Worm (Caenorhabditis elegans) whole organism, late embryonic: ENCODE data around the gene zmp-3.

Source experiments
- C38D4.7 ChIP-seq: fragments of 200-800 bp; sonication (Bioruptor generic); optimal IDR thresholded peaks from 2 replicates; lab custom pipeline; 2018; ENCODE audit warnings: mild to moderate bottlenecking, missing genetic modification characterization, moderate library complexity, missing compliant biosample characterization
- F13H6.1 ChIP-seq: sonication (generic microtip); optimal IDR thresholded peaks from 2 replicates; lab custom pipeline; 2016; ENCODE audit warnings: missing genetic modification characterization, missing compliant biosample characterization
- ahr-1 ChIP-seq: sonication (generic microtip); optimal IDR thresholded peaks from 2 replicates; lab custom pipeline; 2016; ENCODE audit warnings: missing genetic modification characterization, missing compliant biosample characterization
- ama-1 ChIP-seq: fragments of 150-350 bp; optimal IDR thresholded peaks from 2 replicates; lab custom pipeline; 2014
- ceh-18 ChIP-seq: sonication (generic microtip); optimal IDR thresholded peaks from 2 replicates; lab custom pipeline; 2016; ENCODE audit warnings: missing genetic modification characterization, missing compliant biosample characterization
- ceh-30 ChIP-seq: fragments of 150-350 bp; optimal IDR thresholded peaks from 2 replicates; lab custom pipeline; 2014; ENCODE audit warnings: missing biosample characterization, missing genetic modification characterization
- ceh-9 ChIP-seq: sonication (generic microtip); optimal IDR thresholded peaks from 2 replicates; lab custom pipeline; 2016; ENCODE audit warnings: mild to moderate bottlenecking, missing genetic modification characterization, inconsistent platforms, missing compliant biosample characterization
- ets-4 ChIP-seq: sonication (generic microtip); optimal IDR thresholded peaks from 2 replicates; lab custom pipeline; 2016; ENCODE audit warnings: missing genetic modification characterization, missing compliant biosample characterization
- hlh-15 ChIP-seq: sonication (generic microtip); optimal IDR thresholded peaks from 2 replicates; lab custom pipeline; 2016; ENCODE audit warnings: missing genetic modification characterization, missing compliant biosample characterization
- hlh-30 ChIP-seq: sonication (generic microtip); optimal IDR thresholded peaks from 2 replicates; lab custom pipeline; 2017; ENCODE audit warnings: antibody characterized with exemption, missing genetic modification characterization, missing compliant biosample characterization; ENCODE audit not compliant: insufficient read depth
- lim-6 ChIP-seq: sonication (generic microtip); optimal IDR thresholded peaks from 2 replicates; lab custom pipeline; 2016; ENCODE audit warnings: missing genetic modification characterization, missing compliant biosample characterization
- mec-3 ChIP-seq: sonication (generic microtip); optimal IDR thresholded peaks from 2 replicates; lab custom pipeline; 2016; ENCODE audit warnings: borderline replicate concordance, missing genetic modification characterization, missing compliant biosample characterization
- rnt-1 ChIP-seq: sonication (generic microtip); optimal IDR thresholded peaks from 2 replicates; lab custom pipeline; 2016; ENCODE audit warnings: missing genetic modification characterization, missing compliant biosample characterization
- ttx-3 ChIP-seq: sonication (generic microtip); optimal IDR thresholded peaks from 2 replicates; lab custom pipeline; 2016; ENCODE audit warnings: missing genetic modification reagents, missing genetic modification characterization, missing compliant biosample characterization
- unc-42 ChIP-seq: sonication (generic microtip); optimal IDR thresholded peaks from 2 replicates; lab custom pipeline; 2016; ENCODE audit warnings: missing genotype, missing genetic modification characterization, missing compliant biosample characterization
- unc-86 ChIP-seq: sonication (generic microtip); optimal IDR thresholded peaks from 2 replicates; lab custom pipeline; 2016; ENCODE audit warnings: missing genetic modification characterization, missing compliant biosample characterization

The zmp-3 gene

DNA sequence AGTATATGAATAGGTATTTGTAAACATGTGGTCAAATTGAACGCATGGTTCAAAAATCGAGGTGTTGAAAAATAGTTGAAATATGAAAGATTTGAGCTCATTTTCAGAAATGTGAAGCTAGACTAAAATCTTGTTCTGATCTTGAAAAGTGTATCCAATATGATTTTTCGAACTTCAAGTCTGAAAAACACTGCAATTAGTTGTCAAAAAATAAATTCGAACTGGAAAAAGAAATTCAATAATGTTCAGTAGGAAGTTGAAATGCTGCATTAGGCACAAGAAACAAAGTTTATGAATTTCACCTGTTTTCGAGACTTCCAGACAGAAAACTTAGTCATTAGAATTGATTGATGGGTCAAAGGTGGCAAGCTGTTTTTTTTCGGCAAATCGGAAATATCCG lies 47.9 kb downstream of the zmp-3 start, which contains the start of gene srh-270:
srh-270 (minus strand) TSS at position 101 of the 400 bp plus-strand sequence.
- TF ChIP-seq ceh-18 (tag; lab: Kevin White, UChicago) (no peak), ceh-30 (tag; lab: Kevin White, UChicago) (no peak), ceh-9 (tag; lab: Kevin White, UChicago) (no peak), hlh-30 (no peak), ttx-3 (tag; lab: Kevin White, UChicago) (no peak), mec-3 (tag; lab: Kevin White, UChicago) (no peak), rnt-1 (tag; lab: Kevin White, UChicago) (no peak), hlh-15 (no peak), lim-6 (no peak), ahr-1 (tag; lab: Kevin White, UChicago) (no peak), unc-42 (tag; lab: Kevin White, UChicago) (no peak), F13H6.1 (tag; lab: Kevin White, UChicago) (no peak), unc-86 (tag; lab: Kevin White, UChicago) (no peak)
- TF ChIP-seq, all 69 proteins: peak for 0

DNA sequence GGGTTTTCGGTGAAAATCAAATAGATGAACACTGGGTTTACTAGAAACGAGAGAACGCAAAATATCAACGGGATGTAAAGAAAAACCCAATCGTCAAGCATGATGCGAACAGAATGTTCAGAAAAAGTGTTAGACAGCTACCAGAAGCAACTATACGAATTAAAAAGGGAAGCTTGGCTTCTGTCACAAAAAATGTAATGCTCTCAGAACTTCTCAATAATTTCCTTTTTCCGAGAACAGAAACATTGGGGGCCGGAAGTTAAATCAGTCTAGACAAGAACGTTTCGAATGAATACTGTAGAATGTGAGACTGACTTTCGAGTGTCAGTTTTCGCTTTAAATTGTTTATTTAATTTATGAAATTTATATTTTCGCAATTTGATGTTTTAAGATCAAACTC lies 49.7 kb downstream of the zmp-3 start, which contains the start of gene srj-54:
srj-54 (minus strand) TSS at position 101 of the 400 bp plus-strand sequence.
- no peak for TF ChIP-seq ets-4 (tag; lab: Kevin White, UChicago)

- TF ChIP-seq C38D4.7 (GFP tag; lab: Kevin White, UChicago) (no peak), ama-1 (lab: Kevin White, UChicago) (no peak)
These were observed 51.6 kb downstream of the zmp-3 start, which contains the start of gene srj-55 for ce11 chrV:2857842-2858241. Gene srj-55, minus strand, starts transcription at chrV:2857942.
